Worm (Caenorhabditis elegans): ENCODE data around the gene nspc-17.

- TF ChIP-seq ceh-9 (tag; optimal IDR thresholded peaks at IDR 0.05): no peak
- no peak for TF ChIP-seq gmeb-2 (tag; optimal IDR thresholded peaks at IDR 0.05)
- no peak for TF ChIP-seq pha-4 (tag; optimal IDR thresholded peaks at IDR 0.05)
- TF ChIP-seq mec-3 (tag; optimal IDR thresholded peaks at IDR 0.05; ENCODE audit: borderline replicate concordance): no peak
- no peak for TF ChIP-seq elt-2 (tag; optimal IDR thresholded peaks at IDR 0.05)
- no peak for TF ChIP-seq rnt-1 (tag; optimal IDR thresholded peaks at IDR 0.05)
- TF ChIP-seq dve-1 (tag; optimal IDR thresholded peaks at IDR 0.05): no peak
- TF ChIP-seq ceh-24 (tag; optimal IDR thresholded peaks at IDR 0.05): no peak
- no peak for TF ChIP-seq nhr-11 (tag; optimal IDR thresholded peaks at IDR 0.05)
- no peak for TF ChIP-seq fax-1 (tag; optimal IDR thresholded peaks at IDR 0.05)
Observed at ce11 chrX:14534596-14534995, 9.6 kb upstream of the nspc-17 start.
